Fruit fly (Drosophila melanogaster) whole organism, prepupa: ENCODE data around the gene CG12674.

Source experiments
- CG10669 ChIP-seq: fragments of 200-800 bp; sonication (Bioruptor generic); optimal IDR thresholded peaks from 3 replicates; lab custom pipeline; 2018; ENCODE audit warnings: missing biosample characterization, mild to moderate bottlenecking, missing genetic modification characterization, moderate library complexity
- CG11762 ChIP-seq: fragments of 200-800 bp; sonication (Bioruptor generic); optimal IDR thresholded peaks from 3 replicates; lab custom pipeline; 2016; ENCODE audit warnings: missing biosample characterization, missing genetic modification characterization; ENCODE audit not compliant: insufficient read depth
- CG11902 ChIP-seq: fragments of 200-800 bp; sonication (Bioruptor generic); optimal IDR thresholded peaks from 3 replicates; lab custom pipeline; 2016; ENCODE audit warnings: missing biosample characterization, missing genetic modification characterization
- CG15336 ChIP-seq: fragments of 200-800 bp; sonication (Bioruptor generic); IDR thresholded peaks from 2 replicates; pipeline ENCODE4 v1.3.6; 2022; ENCODE audit warnings: missing biosample characterization, missing genetic modification characterization
- CG16779 ChIP-seq: fragments of 200-800 bp; sonication (Bioruptor generic); optimal IDR thresholded peaks from 3 replicates; lab custom pipeline; 2017; ENCODE audit warnings: missing biosample characterization, mild to moderate bottlenecking, missing genetic modification characterization
- CG32006 ChIP-seq: fragments of 200-800 bp; sonication (Bioruptor generic); optimal IDR thresholded peaks from 3 replicates; lab custom pipeline; 2017; ENCODE audit warnings: missing biosample characterization, mild to moderate bottlenecking, missing genetic modification characterization
- CG3919 ChIP-seq: fragments of 200-800 bp; sonication (Bioruptor generic); optimal IDR thresholded peaks from 3 replicates; lab custom pipeline; 2016; ENCODE audit warnings: missing biosample characterization, missing genetic modification characterization
- CG4318 ChIP-seq: fragments of 200-800 bp; sonication (Bioruptor generic); optimal IDR thresholded peaks from 3 replicates; lab custom pipeline; 2017; ENCODE audit warnings: missing biosample characterization, mild to moderate bottlenecking, missing genetic modification characterization
- CG6163 ChIP-seq: fragments of 200-800 bp; sonication (Bioruptor generic); IDR thresholded peaks from 3 replicates; pipeline ENCODE4 v1.3.6; 2022; ENCODE audit warnings: missing biosample characterization, missing genetic modification characterization
- CG6808 ChIP-seq: fragments of 200-800 bp; sonication (Bioruptor generic); optimal IDR thresholded peaks from 3 replicates; lab custom pipeline; 2017; ENCODE audit warnings: missing biosample characterization, missing genetic modification characterization, mild to moderate bottlenecking, moderate library complexity, missing genetic modification reagents
- CG6854 ChIP-seq: fragments of 200-800 bp; sonication (Bioruptor generic); optimal IDR thresholded peaks from 2 replicates; lab custom pipeline; 2017; ENCODE audit warnings: missing biosample characterization, mild to moderate bottlenecking, missing genetic modification characterization
- CG7368 ChIP-seq: fragments of 200-800 bp; sonication (Bioruptor generic); optimal IDR thresholded peaks from 3 replicates; lab custom pipeline; 2016; ENCODE audit warnings: missing biosample characterization, missing genetic modification characterization
- CG8632 ChIP-seq: fragments of 200-800 bp; sonication (Bioruptor generic); optimal IDR thresholded peaks from 3 replicates; lab custom pipeline; 2016; ENCODE audit warnings: missing biosample characterization, missing genetic modification characterization
- CG9139 ChIP-seq: fragments of 200-800 bp; sonication (Bioruptor generic); optimal IDR thresholded peaks from 3 replicates; lab custom pipeline; 2017; ENCODE audit warnings: missing biosample characterization, mild to moderate bottlenecking, missing genetic modification characterization
- Eip75B ChIP-seq: fragments of 200-800 bp; sonication (Bioruptor generic); optimal IDR thresholded peaks from 3 replicates; lab custom pipeline; 2016; ENCODE audit warnings: missing biosample characterization, missing genetic modification characterization
- Eip78C ChIP-seq: fragments of 200-800 bp; sonication (Bioruptor generic); peaks from one replicate; lab custom pipeline; 2016; ENCODE audit warnings: missing biosample characterization, missing genetic modification characterization
- Eip93F ChIP-seq: fragments of 200-800 bp; sonication (Bioruptor generic); optimal IDR thresholded peaks from 2 replicates; lab custom pipeline; 2016; ENCODE audit warnings: missing biosample characterization, mild to moderate bottlenecking, missing genetic modification characterization
- Ets96B ChIP-seq: fragments of 200-800 bp; optimal IDR thresholded peaks from 2 replicates; lab custom pipeline; 2019; ENCODE audit warnings: missing biosample characterization, mild to moderate bottlenecking, missing genetic modification characterization, moderate library complexity
- Hr38 ChIP-seq: sonication (Bioruptor generic); optimal IDR thresholded peaks from 2 replicates; lab custom pipeline; 2016; ENCODE audit warnings: missing biosample characterization, missing genetic modification characterization
- Hr39 ChIP-seq: fragments of 200-800 bp; sonication (Bioruptor generic); optimal IDR thresholded peaks from 2 replicates; lab custom pipeline; 2016; ENCODE audit warnings: missing biosample characterization, missing genetic modification characterization
- Smox ChIP-seq: fragments of 200-800 bp; sonication (Bioruptor generic); optimal IDR thresholded peaks from 3 replicates; lab custom pipeline; 2016; ENCODE audit warnings: missing biosample characterization, missing genetic modification characterization
- Sox14 ChIP-seq: fragments of 200-800 bp; sonication (Bioruptor generic); optimal IDR thresholded peaks from 3 replicates; lab custom pipeline; 2016; ENCODE audit warnings: missing biosample characterization, missing genetic modification characterization
- achi ChIP-seq: fragments of 200-800 bp; sonication (Bioruptor generic); optimal IDR thresholded peaks from 3 replicates; lab custom pipeline; 2016; ENCODE audit warnings: missing biosample characterization, missing genetic modification characterization
- acj6 ChIP-seq: fragments of 200-800 bp; sonication (Bioruptor generic); optimal IDR thresholded peaks from 3 replicates; lab custom pipeline; 2016; ENCODE audit warnings: missing biosample characterization, missing genetic modification characterization
- dac ChIP-seq: fragments of 200-800 bp; sonication (Bioruptor generic); optimal IDR thresholded peaks from 2 replicates; lab custom pipeline; 2017; ENCODE audit warnings: missing biosample characterization, mild to moderate bottlenecking, missing genetic modification characterization
- dsx ChIP-seq: fragments of 200-800 bp; optimal IDR thresholded peaks from 3 replicates; lab custom pipeline; 2019; ENCODE audit warnings: missing biosample characterization, mild to moderate bottlenecking, missing genetic modification characterization, moderate library complexity; ENCODE audit not compliant: poor library complexity, severe bottlenecking
- eg ChIP-seq: fragments of 200-800 bp; sonication (Bioruptor generic); IDR thresholded peaks from 3 replicates; pipeline ENCODE4 v1.3.6; 2022; ENCODE audit warnings: missing biosample characterization, missing genetic modification characterization
- esn ChIP-seq: fragments of 200-800 bp; sonication (Bioruptor generic); optimal IDR thresholded peaks from 2 replicates; lab custom pipeline; 2016; ENCODE audit warnings: missing biosample characterization, mild to moderate bottlenecking, missing genetic modification characterization, moderate library complexity
- fkh ChIP-seq: fragments of 200-800 bp; sonication (Bioruptor generic); optimal IDR thresholded peaks from 3 replicates; lab custom pipeline; 2017; ENCODE audit warnings: missing biosample characterization, mild to moderate bottlenecking, missing genetic modification characterization, moderate library complexity
- lz ChIP-seq: fragments of 200-800 bp; sonication (Bioruptor generic); optimal IDR thresholded peaks from 3 replicates; lab custom pipeline; 2016; ENCODE audit warnings: missing biosample characterization, missing genetic modification characterization
- net ChIP-seq: fragments of 200-800 bp; sonication (Bioruptor generic); optimal IDR thresholded peaks from 3 replicates; lab custom pipeline; 2016; ENCODE audit warnings: missing biosample characterization, missing genetic modification characterization
- pdm3 ChIP-seq: fragments of 200-800 bp; sonication (Bioruptor generic); optimal IDR thresholded peaks from 3 replicates; lab custom pipeline; 2016; ENCODE audit warnings: missing biosample characterization, missing genetic modification characterization
- salr ChIP-seq, 2 experiments: fragments of 200-800 bp; sonication (Bioruptor generic); optimal IDR thresholded peaks; 3 replicates each; lab custom pipeline; 2016 to 2018; ENCODE audit warnings: missing biosample characterization in 2 of 2, missing genetic modification characterization in 2 of 2, mild to moderate bottlenecking in 1 of 2
- ss ChIP-seq, 2 experiments: fragments of 200-800 bp; sonication (Bioruptor generic); optimal IDR thresholded peaks; 2 replicates in 1 of 2; 3 replicates in 1 of 2; lab custom pipeline; 2017 to 2018; ENCODE audit warnings: mild to moderate bottlenecking in 2 of 2, missing biosample characterization in 2 of 2, missing genetic modification characterization in 2 of 2, moderate library complexity in 1 of 2
- svp ChIP-seq: fragments of 200-800 bp; sonication (Bioruptor generic); peaks from one replicate; lab custom pipeline; 2016; ENCODE audit warnings: missing biosample characterization, missing genetic modification characterization
- topi ChIP-seq: fragments of 200-800 bp; sonication (Bioruptor generic); optimal IDR thresholded peaks from 3 replicates; lab custom pipeline; 2016; ENCODE audit warnings: missing biosample characterization, missing genetic modification characterization

The CG12674 gene

dm6 chr2L:2079619-2080018 lies at the start of gene CG12674:
Gene CG12674, plus strand, starts transcription at chr2L:2079919.
- TF ChIP-seq Hr38 (GFP tag; lab: Kevin White, UChicago) (no peak), Eip93F (GFP tag; lab: Kevin White, UChicago) (no peak), CG16779 (tag; lab: Kevin White, UChicago) (no peak), ss (GFP tag; optimal IDR thresholded peaks at IDR 0.05; lab: Kevin White, UChicago) (no peak), CG10669 (GFP tag; lab: Kevin White, UChicago) (no peak), acj6 (GFP tag; lab: Kevin White, UChicago) (no peak), CG4318 (GFP tag; lab: Kevin White, UChicago) (no peak), CG9139 (GFP tag; lab: Kevin White, UChicago) (no peak)
- TF ChIP-seq, all 60 proteins: peak for 0

- TF ChIP-seq CG15336, result no peak
- TF ChIP-seq CG6163, result no peak
- no peak for TF ChIP-seq ss (GFP tag; optimal IDR thresholded peaks at IDR 0.05; lab: Kevin White, UChicago)
- no peak for TF ChIP-seq CG7368 (GFP tag; lab: Kevin White, UChicago)
- TF ChIP-seq dac, result no peak
- peak; percentile 34 for TF ChIP-seq svp (GFP tag; lab: Kevin White, UChicago)
- no peak for TF ChIP-seq dsx
- no peak for TF ChIP-seq esn
- TF ChIP-seq Smox, result no peak
Observed at dm6 chr2L:2031522-2031921, 48.2 kb upstream of the CG12674 start.

- TF ChIP-seq achi (peak; percentile 8), eg (no peak), Eip78C (GFP tag; lab: Kevin White, UChicago) (peak; percentile 70), topi (peak; percentile 13), CG11902 (GFP tag; lab: Kevin White, UChicago) (peak; percentile 8), pdm3 (peak; percentile 0)
Observed at dm6 chr2L:2032076-2032475, 47.6 kb upstream of the CG12674 start.

- TF ChIP-seq CG10669 (GFP tag; lab: Kevin White, UChicago), result no peak
- no peak for TF ChIP-seq CG3919
- no peak for TF ChIP-seq CG8632 (GFP tag; lab: Kevin White, UChicago)
- TF ChIP-seq lz (GFP tag; lab: Kevin White, UChicago), result no peak
- TF ChIP-seq salr (GFP tag; optimal IDR thresholded peaks at IDR 0.05; lab: Kevin White, UChicago), result no peak
- TF ChIP-seq fkh (GFP tag; lab: Kevin White, UChicago), result peak; percentile 25
Observed at dm6 chr2L:2035941-2036340, 43.8 kb upstream of the CG12674 start, which contains the start of gene CG42296. Gene CG42296, minus strand, starts transcription at chr2L:2036041.

- TF ChIP-seq CG32006, result no peak
- TF ChIP-seq Smox, result no peak
- TF ChIP-seq CG6163, result no peak
- TF ChIP-seq, all 60 proteins: peak for 0
Observed at dm6 chr2L:2037165-2037550, 42.6 kb upstream of the CG12674 start, which contains the start of gene lectin-22C. Gene lectin-22C, minus strand, starts transcription at chr2L:2037265.

- peak; percentile 49 for TF ChIP-seq CG6854 (GFP tag; lab: Kevin White, UChicago)
- TF ChIP-seq net, result peak; percentile 37
- no peak for TF ChIP-seq CG11762 (GFP tag; lab: Kevin White, UChicago)
- TF ChIP-seq Hr39 (GFP tag; lab: Kevin White, UChicago), result peak; percentile 21
- peak; percentile 84 for TF ChIP-seq Eip78C (GFP tag; lab: Kevin White, UChicago)
- TF ChIP-seq CG7368 (GFP tag; lab: Kevin White, UChicago), result no peak
- no peak for TF ChIP-seq Ets96B
- TF ChIP-seq CG6808 (GFP tag; lab: Kevin White, UChicago), result peak; percentile 1
- peak; percentile 54 to 65 for TF ChIP-seq ss (GFP tag; optimal IDR thresholded peaks at IDR 0.05; lab: Kevin White, UChicago)
- TF ChIP-seq esn, result peak; percentile 3
- TF ChIP-seq CG9139 (GFP tag; lab: Kevin White, UChicago), result peak; percentile 37
- TF ChIP-seq salr (GFP tag; optimal IDR thresholded peaks at IDR 0.05; lab: Kevin White, UChicago), result no peak
- TF ChIP-seq Sox14 (GFP tag; lab: Kevin White, UChicago), result no peak
- TF ChIP-seq Eip75B (GFP tag; lab: Kevin White, UChicago), result peak; percentile 15
- TF ChIP-seq svp (GFP tag; lab: Kevin White, UChicago), result peak; percentile 99
- TF ChIP-seq, all 60 proteins: peak for 10
Observed at dm6 chr2L:2037551-2038252, 42.0 kb upstream of the CG12674 start.
